Fruit fly (Drosophila melanogaster) whole organism, pupa: ENCODE results near the gene Sas-6.

Experiments used
- CG10348 ChIP-seq: fragments of 200-800 bp; sonication (Bioruptor generic); IDR thresholded peaks from 2 replicates; pipeline ENCODE4 v1.3.6; 2022; ENCODE audit warnings: missing biosample characterization, missing genetic modification characterization
- CG12605 ChIP-seq: fragments of 200-800 bp; sonication (Bioruptor generic); IDR thresholded peaks from 2 replicates; pipeline ENCODE4 v1.3.6; 2022; ENCODE audit warnings: missing biosample characterization, missing genetic modification characterization
- CG13204 ChIP-seq: fragments of 200-800 bp; sonication (Bioruptor generic); optimal IDR thresholded peaks from 2 replicates; lab custom pipeline; 2018; ENCODE audit warnings: missing biosample characterization, mild to moderate bottlenecking, missing genetic modification characterization, moderate library complexity
- CG14655 ChIP-seq: fragments of 200-800 bp; sonication (Bioruptor generic); optimal IDR thresholded peaks from 3 replicates; lab custom pipeline; 2017; ENCODE audit warnings: mild to moderate bottlenecking, missing biosample characterization, missing genetic modification reagents, missing genetic modification characterization
- CG15710 ChIP-seq: fragments of 200-800 bp; sonication (Bioruptor generic); optimal IDR thresholded peaks from 2 replicates; lab custom pipeline; 2018; ENCODE audit warnings: missing biosample characterization, mild to moderate bottlenecking, missing genetic modification characterization, moderate library complexity
- CG17806 ChIP-seq: fragments of 200-800 bp; sonication (Bioruptor generic); optimal IDR thresholded peaks from 2 replicates; lab custom pipeline; 2018; ENCODE audit warnings: missing biosample characterization, mild to moderate bottlenecking, missing genetic modification characterization, moderate library complexity
- CG32121 ChIP-seq: fragments of 200-800 bp; sonication (Bioruptor generic); IDR thresholded peaks from 2 replicates; pipeline ENCODE4 v1.3.6; 2022; ENCODE audit warnings: missing biosample characterization, missing genetic modification characterization
- CG34367 ChIP-seq: fragments of 200-800 bp; sonication (Bioruptor generic); optimal IDR thresholded peaks from 2 replicates; lab custom pipeline; 2018; ENCODE audit warnings: missing biosample characterization, mild to moderate bottlenecking, missing genetic modification characterization
- CG4496 ChIP-seq: fragments of 200-800 bp; sonication (Bioruptor generic); IDR thresholded peaks from 3 replicates; pipeline ENCODE4 v1.3.6; 2022; ENCODE audit warnings: missing biosample characterization, missing genetic modification characterization
- CG8159 ChIP-seq: fragments of 200-800 bp; sonication (Bioruptor generic); optimal IDR thresholded peaks from 3 replicates; lab custom pipeline; 2018; ENCODE audit warnings: missing biosample characterization, mild to moderate bottlenecking, missing genetic modification characterization, moderate library complexity
- CG8301 ChIP-seq: fragments of 200-800 bp; sonication (Bioruptor generic); optimal IDR thresholded peaks from 2 replicates; lab custom pipeline; 2018; ENCODE audit warnings: missing biosample characterization, mild to moderate bottlenecking, missing genetic modification characterization
- CG9948 ChIP-seq: fragments of 200-800 bp; sonication (Bioruptor generic); optimal IDR thresholded peaks from 2 replicates; lab custom pipeline; 2018; ENCODE audit warnings: missing biosample characterization, mild to moderate bottlenecking, missing genetic modification characterization, moderate library complexity
- D1 ChIP-seq: fragments of 200-800 bp; sonication (Bioruptor generic); optimal IDR thresholded peaks from 2 replicates; lab custom pipeline; 2018; ENCODE audit warnings: missing biosample characterization, mild to moderate bottlenecking, missing genetic modification characterization, moderate library complexity
- EcR ChIP-seq: fragments of 200-800 bp; sonication (Bioruptor generic); optimal IDR thresholded peaks from 3 replicates; lab custom pipeline; 2019; ENCODE audit warnings: missing biosample characterization, missing genetic modification characterization, mild to moderate bottlenecking, moderate library complexity, missing genetic modification reagents
- Ets98B ChIP-seq: fragments of 200-800 bp; sonication (Bioruptor generic); IDR thresholded peaks from 2 replicates; pipeline ENCODE4 v1.3.6; 2022; ENCODE audit warnings: missing biosample characterization, missing genetic modification characterization
- Pif1A ChIP-seq: fragments of 200-800 bp; sonication (Bioruptor generic); optimal IDR thresholded peaks from 3 replicates; lab custom pipeline; 2016; ENCODE audit warnings: missing biosample characterization, missing genetic modification characterization
- Pif1B ChIP-seq: fragments of 200-800 bp; sonication (Bioruptor generic); optimal IDR thresholded peaks from 3 replicates; lab custom pipeline; 2016; ENCODE audit warnings: missing biosample characterization, missing genetic modification characterization
- Snoo ChIP-seq: fragments of 200-800 bp; sonication (Bioruptor generic); optimal IDR thresholded peaks from 3 replicates; lab custom pipeline; 2017; ENCODE audit warnings: missing biosample characterization, mild to moderate bottlenecking, missing genetic modification characterization, inconsistent platforms
- fd96Ca ChIP-seq: fragments of 200-800 bp; sonication (Bioruptor generic); IDR thresholded peaks from 3 replicates; pipeline ENCODE4 v1.3.6; 2022; ENCODE audit warnings: missing biosample characterization, missing genetic modification characterization
- gl ChIP-seq: fragments of 200-800 bp; sonication (Bioruptor generic); optimal IDR thresholded peaks from 2 replicates; lab custom pipeline; 2018; ENCODE audit warnings: missing biosample characterization, mild to moderate bottlenecking, missing genetic modification characterization
- rn ChIP-seq: fragments of 200-800 bp; sonication (Bioruptor generic); IDR thresholded peaks from 2 replicates; pipeline ENCODE4 v1.3.6; 2022; ENCODE audit warnings: missing biosample characterization, missing genetic modification characterization

Sas-6 gene

dm6 chr3R:30021009-30021408 is 25.9 kb downstream of the Sas-6 start:
- peak; percentile 8 for TF ChIP-seq CG17806 (tag; lab: Kevin White, UChicago)
- TF ChIP-seq CG32121 = peak; percentile 73
- TF ChIP-seq Pif1A (GFP tag; lab: Kevin White, UChicago) = no peak
- peak; percentile 37; the same call in 1 of the 3 replicates for TF ChIP-seq fd96Ca (GFP tag; lab: Robert Waterston, UW)
- TF ChIP-seq rn (GFP tag; lab: Robert Waterston, UW) = 0 out of 2 replicates have a peak, but pooled peaks have one; percentile 21
- TF ChIP-seq CG15710 (tag; lab: Kevin White, UChicago) = peak; percentile 9
- TF ChIP-seq CG8159 (tag; lab: Kevin White, UChicago) = peak; percentile 27
- peak; percentile 64; the same call in 2 of the 3 replicates for TF ChIP-seq CG4496 (GFP tag; lab: Robert Waterston, UW)
- no peak for TF ChIP-seq CG34367 (tag; lab: Kevin White, UChicago)
- no peak for TF ChIP-seq CG13204 (GFP tag; lab: Kevin White, UChicago)
- peak; percentile 44 for TF ChIP-seq CG8301 (tag; lab: Kevin White, UChicago)
- peak; percentile 57 for TF ChIP-seq Ets98B (GFP tag; lab: Robert Waterston, UW)
- TF ChIP-seq CG14655 (GFP tag; lab: Kevin White, UChicago) = no peak
- TF ChIP-seq CG9948 (tag; lab: Kevin White, UChicago) = peak; percentile 20

dm6 chr3R:30021559-30022451 is 26.6 kb downstream of the Sas-6 start, which contains the start of gene Mgat2:
Mgat2 (minus strand) TSS chr3R:30022221.
- no peak for TF ChIP-seq Pif1B
- TF ChIP-seq CG32121 = no peak; the same call in 1 of the 2 replicates
- no peak for TF ChIP-seq CG9948 (tag; lab: Kevin White, UChicago)
- TF ChIP-seq CG8159 (tag; lab: Kevin White, UChicago) = no peak
- peak; percentile 98 for TF ChIP-seq CG13204 (GFP tag; lab: Kevin White, UChicago)
- peak; percentile 61; the same call in 2 of the 3 replicates for TF ChIP-seq CG4496 (GFP tag; lab: Robert Waterston, UW)
- TF ChIP-seq CG14655 (GFP tag; lab: Kevin White, UChicago) = no peak
- peak; percentile 65; the same call in 1 of the 2 replicates for TF ChIP-seq Ets98B (GFP tag; lab: Robert Waterston, UW)
- TF ChIP-seq CG8301 (tag; lab: Kevin White, UChicago) = no peak
- TF ChIP-seq gl = no peak
- TF ChIP-seq fd96Ca (GFP tag; lab: Robert Waterston, UW) = no peak
- TF ChIP-seq CG17806 (tag; lab: Kevin White, UChicago) = peak; percentile 2
- TF ChIP-seq CG12605 (GFP tag; lab: Robert Waterston, UW) = peak; percentile 47
- TF ChIP-seq D1 (tag; lab: Kevin White, UChicago) = no peak
- TF ChIP-seq Snoo = peak; percentile 17
- no peak for TF ChIP-seq CG34367 (tag; lab: Kevin White, UChicago)
- TF ChIP-seq rn (GFP tag; lab: Robert Waterston, UW) = no peak
- TF ChIP-seq CG10348 (GFP tag; lab: Robert Waterston, UW) = no peak
- no peak for TF ChIP-seq EcR (GFP tag; lab: Kevin White, UChicago)
- TF ChIP-seq, all 21 proteins: peak for 6

- TF ChIP-seq EcR (GFP tag; lab: Kevin White, UChicago) = peak; percentile 93
- TF ChIP-seq fd96Ca (GFP tag; lab: Robert Waterston, UW) = no peak
These were observed 27.4 kb downstream of the Sas-6 start, which contains the start of the genes RpS28a and Axn for dm6 chr3R:30022452-30023028. RpS28a (minus strand) TSS chr3R:30022648. Axn (plus strand) TSS chr3R:30022842.

dm6 chr3R:30023445-30023844 is 28.3 kb downstream of the Sas-6 start:
- no peak for TF ChIP-seq Ets98B (GFP tag; lab: Robert Waterston, UW)

dm6 chr3R:30030061-30030460 is 34.9 kb downstream of the Sas-6 start:
- TF ChIP-seq CG32121 (no peak), CG8301 (tag; lab: Kevin White, UChicago) (no peak), CG14655 (GFP tag; lab: Kevin White, UChicago) (no peak), CG4496 (GFP tag; lab: Robert Waterston, UW) (no peak), gl (no peak), CG8159 (tag; lab: Kevin White, UChicago) (no peak), CG10348 (GFP tag; lab: Robert Waterston, UW) (no peak)

dm6 chr3R:30032281-30032680 is 37.1 kb downstream of the Sas-6 start:
- TF ChIP-seq CG13204 (GFP tag; lab: Kevin White, UChicago) (no peak), Snoo (no peak), CG34367 (tag; lab: Kevin White, UChicago) (no peak), gl (no peak), D1 (tag; lab: Kevin White, UChicago) (no peak), rn (GFP tag; lab: Robert Waterston, UW) (no peak), CG15710 (tag; lab: Kevin White, UChicago) (no peak), CG10348 (GFP tag; lab: Robert Waterston, UW) (no peak), CG8301 (tag; lab: Kevin White, UChicago) (no peak), Ets98B (GFP tag; lab: Robert Waterston, UW) (no peak), CG32121 (no peak), CG8159 (tag; lab: Kevin White, UChicago) (no peak)
